Worm (Caenorhabditis elegans): ENCODE results near the gene pat-2.

Gene pat-2

ce11 chrIII:8782744-8783143, 36.0 kb upstream of the pat-2 start (continued):
- TF ChIP-seq nhr-102 (tag; optimal IDR thresholded peaks at IDR 0.05): no peak

ce11 chrIII:8784500-8784899, 34.2 kb upstream of the pat-2 start:
- TF ChIP-seq mep-1 (tag; optimal IDR thresholded peaks at IDR 0.05): no peak
- TF ChIP-seq lin-1 (GFP tag; IDR thresholded peaks at IDR 0.05): no peak
- no peak for TF ChIP-seq F10B5.3 (tag; optimal IDR thresholded peaks at IDR 0.05)
- no peak for TF ChIP-seq snpc-1.2 (GFP tag; IDR thresholded peaks at IDR 0.05)
- no peak for TF ChIP-seq fos-1 (tag; optimal IDR thresholded peaks at IDR 0.05)

DNA sequence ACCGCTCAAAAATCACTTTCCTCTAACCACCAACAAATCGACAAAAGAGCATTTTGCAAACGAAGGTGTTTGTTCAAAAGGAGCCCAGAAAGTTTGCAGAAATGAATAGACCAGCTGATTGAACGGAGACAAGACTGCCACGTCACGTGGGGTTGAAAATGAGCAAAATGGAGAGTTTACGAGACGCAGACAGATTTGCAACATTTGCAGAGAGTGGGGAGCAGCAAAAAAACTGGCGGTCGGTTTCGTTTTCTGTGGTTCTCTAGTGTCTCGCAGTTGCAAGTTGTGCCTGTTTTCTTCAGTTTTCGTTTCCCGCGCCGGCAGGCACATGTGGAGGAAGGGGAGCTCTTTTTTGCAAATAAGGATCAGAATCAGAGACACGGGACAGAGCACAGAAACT, 33.3 kb upstream of the pat-2 start:
- TF ChIP-seq lim-7 (GFP tag; IDR thresholded peaks at IDR 0.05) (no peak), mes-2 (tag; optimal IDR thresholded peaks at IDR 0.05; ENCODE audit: poor library complexity, severe bottlenecking) (peak; percentile 29), snpc-4 (tag; optimal IDR thresholded peaks at IDR 0.05) (no peak), ceh-20 (GFP tag; IDR thresholded peaks at IDR 0.05) (peak; percentile 76; the same call in 1 of the 2 replicates), unc-130 (GFP tag; optimal IDR thresholded peaks at IDR 0.05) (no peak), nhr-77 (tag; optimal IDR thresholded peaks at IDR 0.05) (peak; percentile 78), nhr-111 (GFP tag; optimal IDR thresholded peaks at IDR 0.05) (no peak), aly-2 (tag; optimal IDR thresholded peaks at IDR 0.05) (no peak), daf-19 (GFP tag; conservative IDR thresholded peaks at IDR 0.05) (no peak), fos-1 (tag; optimal IDR thresholded peaks at IDR 0.05) (no peak), zfp-2 (tag; optimal IDR thresholded peaks at IDR 0.05) (no peak), aha-1 (tag) (peak; percentile 96), dpl-1 (GFP tag; optimal IDR thresholded peaks at IDR 0.05) (peak; percentile 31), dmd-8 (GFP tag; IDR thresholded peaks at IDR 0.05) (no peak), lsy-2 (tag; optimal IDR thresholded peaks at IDR 0.05) (peak in 1 of 2 experiments; percentile 63), spr-1 (tag; optimal IDR thresholded peaks at IDR 0.05) (no peak), ztf-7 (tag; optimal IDR thresholded peaks at IDR 0.05) (no peak), daf-16 (GFP tag; optimal IDR thresholded peaks at IDR 0.05) (no peak), daf-16 (tag; optimal IDR thresholded peaks at IDR 0.05) (no peak), mdt-29 (GFP tag; IDR thresholded peaks at IDR 0.05) (no peak), duxl-1 (tag; optimal IDR thresholded peaks at IDR 0.05; ENCODE audit: poor library complexity) (peak; percentile 22), fkh-10 (GFP tag; optimal IDR thresholded peaks at IDR 0.05) (no peak), rbr-2 (tag; optimal IDR thresholded peaks at IDR 0.05) (peak; percentile 38), saeg-2 (GFP tag; IDR thresholded peaks at IDR 0.05) (peak; percentile 75), unc-62 (GFP tag; optimal IDR thresholded peaks at IDR 0.05 in 1 of 2) (peak in 1 of 2 experiments; percentile 62), unc-62 (tag; optimal IDR thresholded peaks at IDR 0.05) (no peak), lin-1 (GFP tag; IDR thresholded peaks at IDR 0.05) (no peak), ctbp-1 (GFP tag; IDR thresholded peaks at IDR 0.05) (no peak), madf-9 (GFP tag; conservative IDR thresholded peaks at IDR 0.05) (no peak), ceh-82 (tag; optimal IDR thresholded peaks at IDR 0.05) (no peak), ama-1 (optimal IDR thresholded peaks at IDR 0.05) (no peak), ceh-62 (tag; optimal IDR thresholded peaks at IDR 0.05) (no peak), gei-8 (GFP tag; optimal IDR thresholded peaks at IDR 0.05) (peak; percentile 78), R02D3.7 (tag; optimal IDR thresholded peaks at IDR 0.05) (no peak), ceh-44 (GFP tag; IDR thresholded peaks at IDR 0.05) (no peak), daf-12 (tag; optimal IDR thresholded peaks at IDR 0.05) (no peak), Y105C5A.15 (GFP tag; IDR thresholded peaks at IDR 0.05) (no peak), T20F7.1 (GFP tag; optimal IDR thresholded peaks at IDR 0.05) (no peak), ZK337.2 (GFP tag; IDR thresholded peaks at IDR 0.05) (no peak), F26F4.8 (GFP tag; conservative IDR thresholded peaks at IDR 0.05) (no peak), lir-3 (tag; optimal IDR thresholded peaks at IDR 0.05) (no peak), cey-2 (tag; optimal IDR thresholded peaks at IDR 0.05; ENCODE audit: borderline replicate concordance, insufficient read depth) (no peak), spr-3 (GFP tag; optimal IDR thresholded peaks at IDR 0.05) (no peak), php-3 (GFP tag; IDR thresholded peaks at IDR 0.05) (no peak), lin-29 (GFP tag; IDR thresholded peaks at IDR 0.05) (no peak), nhr-10 (tag; optimal IDR thresholded peaks at IDR 0.05) (no peak)

All from whole organism, L4 larva.